Worm (Caenorhabditis elegans) whole organism, L3 larva: ENCODE results near the gene ugt-41.

Experiments used
- R02D3.7 ChIP-seq: fragments of 150-350 bp; optimal IDR thresholded peaks from 2 replicates; lab custom pipeline; 2014; ENCODE audit warnings: missing biosample characterization, missing genetic modification characterization
- ZK546.5 ChIP-seq: sonication (generic microtip); optimal IDR thresholded peaks from 2 replicates; lab custom pipeline; 2017; ENCODE audit warnings: missing biosample characterization, missing genetic modification characterization
- aly-2 ChIP-seq: fragments of 150-350 bp; optimal IDR thresholded peaks from 2 replicates; lab custom pipeline; 2014; ENCODE audit warnings: missing biosample characterization, missing genetic modification characterization
- ama-1 ChIP-seq: fragments of 150-350 bp; optimal IDR thresholded peaks from 2 replicates; lab custom pipeline; 2018
- ceh-16 ChIP-seq: sonication (generic microtip); optimal IDR thresholded peaks from 2 replicates; lab custom pipeline; 2017; ENCODE audit warnings: missing biosample characterization, missing genetic modification characterization
- ceh-28 ChIP-seq: fragments of 150-350 bp; optimal IDR thresholded peaks from 2 replicates; lab custom pipeline; 2014; ENCODE audit warnings: missing biosample characterization, missing genetic modification reagents, missing genetic modification characterization
- ceh-82 ChIP-seq: fragments of 150-350 bp; optimal IDR thresholded peaks from 2 replicates; lab custom pipeline; 2014; ENCODE audit warnings: missing biosample characterization, missing genetic modification characterization
- ceh-9 ChIP-seq: sonication (generic microtip); optimal IDR thresholded peaks from 2 replicates; lab custom pipeline; 2018; ENCODE audit warnings: missing biosample characterization, missing genetic modification characterization
- daf-12 ChIP-seq: fragments of 150-350 bp; optimal IDR thresholded peaks from 2 replicates; lab custom pipeline; 2014; ENCODE audit warnings: missing biosample characterization, missing genetic modification reagents, missing genetic modification characterization
- egl-5 ChIP-seq: fragments of 150-350 bp; optimal IDR thresholded peaks from 2 replicates; lab custom pipeline; 2017; ENCODE audit warnings: missing biosample characterization, missing genetic modification reagents, missing genetic modification characterization, inconsistent platforms
- elt-1 ChIP-seq: fragments of 150-350 bp; optimal IDR thresholded peaks from 2 replicates; lab custom pipeline; 2014; ENCODE audit warnings: missing biosample characterization, missing genetic modification characterization
- elt-2 ChIP-seq: sonication (generic microtip); optimal IDR thresholded peaks from 2 replicates; lab custom pipeline; 2016; ENCODE audit warnings: missing genetic modification reagents, mild to moderate bottlenecking, missing genetic modification characterization, missing compliant biosample characterization
- elt-3 ChIP-seq, 3 experiments: fragments of 150-350 bp in 1 of 3; sonication (generic microtip) in 2 of 3; optimal IDR thresholded peaks; 2 replicates in 2 of 3; 4 replicates in 1 of 3; lab custom pipeline; 2014 to 2017; ENCODE audit warnings: missing biosample characterization in 3 of 3, missing genetic modification characterization in 3 of 3
- eor-1 ChIP-seq, 2 experiments: fragments of 150-350 bp; optimal IDR thresholded peaks; 2 replicates each; lab custom pipeline; 2014 to 2018; ENCODE audit warnings: missing biosample characterization in 2 of 2, missing genetic modification characterization in 2 of 2
- fkh-10 ChIP-seq: sonication (generic microtip); optimal IDR thresholded peaks from 2 replicates; lab custom pipeline; 2017; ENCODE audit warnings: missing biosample characterization, missing genetic modification reagents, missing genetic modification characterization
- fos-1 ChIP-seq: fragments of 150-350 bp; optimal IDR thresholded peaks from 2 replicates; lab custom pipeline; 2014; ENCODE audit warnings: missing biosample characterization, missing genetic modification characterization
- hmg-11 ChIP-seq: sonication (generic microtip); optimal IDR thresholded peaks from 2 replicates; lab custom pipeline; 2016; ENCODE audit warnings: missing genetic modification characterization, missing compliant biosample characterization
- jun-1 ChIP-seq: fragments of 150-350 bp; optimal IDR thresholded peaks from 2 replicates; lab custom pipeline; 2014; ENCODE audit warnings: missing biosample characterization, missing genetic modification reagents, missing genetic modification characterization
- lin-15B ChIP-seq: fragments of 150-350 bp; optimal IDR thresholded peaks from 2 replicates; lab custom pipeline; 2014; ENCODE audit warnings: missing biosample characterization, missing genetic modification characterization
- lin-39 ChIP-seq: fragments of 150-350 bp; optimal IDR thresholded peaks from 2 replicates; lab custom pipeline; 2018; ENCODE audit warnings: missing biosample characterization, missing genetic modification reagents, missing genetic modification characterization
- lsy-12 ChIP-seq: sonication (generic microtip); optimal IDR thresholded peaks from 2 replicates; lab custom pipeline; 2016; ENCODE audit warnings: mild to moderate bottlenecking, missing genetic modification characterization, missing compliant biosample characterization
- mml-1 ChIP-seq: fragments of 150-350 bp; sonication (generic microtip); optimal IDR thresholded peaks from 3 replicates; lab custom pipeline; 2014; ENCODE audit warnings: missing biosample characterization, missing genetic modification characterization
- nfya-1 ChIP-seq: sonication (generic microtip); optimal IDR thresholded peaks from 2 replicates; lab custom pipeline; 2017; ENCODE audit warnings: missing genetic modification characterization, mild to moderate bottlenecking, missing compliant biosample characterization, antibody characterized with exemption, moderate library complexity; ENCODE audit not compliant: insufficient read depth
- nhr-11 ChIP-seq: fragments of 150-350 bp; optimal IDR thresholded peaks from 2 replicates; lab custom pipeline; 2014; ENCODE audit warnings: missing biosample characterization, missing genetic modification characterization
- nhr-237 ChIP-seq: fragments of 150-350 bp; optimal IDR thresholded peaks from 2 replicates; lab custom pipeline; 2014; ENCODE audit warnings: missing biosample characterization, missing genetic modification characterization
- nhr-25 ChIP-seq: sonication (generic microtip); optimal IDR thresholded peaks from 2 replicates; lab custom pipeline; 2017; ENCODE audit warnings: missing biosample characterization, missing genetic modification characterization
- nhr-28 ChIP-seq: fragments of 150-350 bp; optimal IDR thresholded peaks from 2 replicates; lab custom pipeline; 2014; ENCODE audit warnings: missing biosample characterization, missing genetic modification characterization
- nhr-43 ChIP-seq: sonication (generic microtip); optimal IDR thresholded peaks from 2 replicates; lab custom pipeline; 2016; ENCODE audit warnings: mild to moderate bottlenecking, missing genetic modification characterization, missing compliant biosample characterization; ENCODE audit not compliant: poor library complexity, severe bottlenecking
- nhr-67 ChIP-seq: fragments of 150-350 bp; optimal IDR thresholded peaks from 2 replicates; lab custom pipeline; 2014; ENCODE audit warnings: missing biosample characterization, missing genetic modification characterization
- nhr-76 ChIP-seq: fragments of 150-350 bp; sonication (generic microtip); optimal IDR thresholded peaks from 5 replicates; lab custom pipeline; 2014; ENCODE audit warnings: missing biosample characterization, missing genetic modification characterization
- nhr-77 ChIP-seq: fragments of 150-350 bp; optimal IDR thresholded peaks from 2 replicates; lab custom pipeline; 2014; ENCODE audit warnings: missing biosample characterization, missing genetic modification characterization
- pha-4 ChIP-seq: fragments of 150-350 bp; optimal IDR thresholded peaks from 2 replicates; lab custom pipeline; 2014; ENCODE audit warnings: missing biosample characterization, missing genetic modification reagents, missing genetic modification characterization
- sea-2 ChIP-seq: fragments of 150-350 bp; sonication (generic microtip); optimal IDR thresholded peaks from 4 replicates; lab custom pipeline; 2014; ENCODE audit warnings: missing biosample characterization, missing genetic modification reagents, missing genetic modification characterization
- skn-1 ChIP-seq: fragments of 150-350 bp; optimal IDR thresholded peaks from 2 replicates; lab custom pipeline; 2014; ENCODE audit warnings: missing biosample characterization, missing genetic modification characterization
- snpc-4 ChIP-seq: fragments of 150-350 bp; optimal IDR thresholded peaks from 2 replicates; lab custom pipeline; 2014; ENCODE audit warnings: missing biosample characterization, missing genetic modification characterization
- tbx-2 ChIP-seq: sonication (generic microtip); optimal IDR thresholded peaks from 2 replicates; lab custom pipeline; 2016; ENCODE audit warnings: mild to moderate bottlenecking, missing genetic modification characterization, missing compliant biosample characterization
- unc-62 ChIP-seq: fragments of 150-350 bp; sonication (generic microtip); optimal IDR thresholded peaks from 4 replicates; lab custom pipeline; 2014; ENCODE audit warnings: missing biosample characterization, missing genetic modification reagents, missing genetic modification characterization
- zag-1 ChIP-seq: fragments of 150-350 bp; optimal IDR thresholded peaks from 2 replicates; lab custom pipeline; 2014; ENCODE audit warnings: missing biosample characterization, missing genetic modification characterization
- ztf-4 ChIP-seq: fragments of 150-350 bp; optimal IDR thresholded peaks from 2 replicates; lab custom pipeline; 2014; ENCODE audit warnings: missing biosample characterization, missing genetic modification characterization

Gene ugt-41

ce11 chrV:7163477-7164114, at the start of gene ugt-41:
Gene ugt-41 (minus strand): TSS chrV:7163595.
- TF ChIP-seq fos-1 (tag; lab: Kevin White, UChicago): no peak
- TF ChIP-seq elt-2: peak; percentile 15

ce11 chrV:7209001-7209400, 45.6 kb upstream of the ugt-41 start:
- TF ChIP-seq ZK546.5 (tag; lab: Kevin White, UChicago) (no peak), jun-1 (no peak), nhr-76 (no peak), daf-12 (tag; lab: Kevin White, UChicago) (no peak), nhr-28 (no peak), nhr-237 (no peak), skn-1 (tag; lab: Kevin White, UChicago) (no peak), egl-5 (tag; lab: Kevin White, UChicago) (no peak), nhr-43 (tag; lab: Kevin White, UChicago) (no peak), ama-1 (lab: Kevin White, UChicago) (no peak), ceh-28 (tag; lab: Kevin White, UChicago) (no peak), unc-62 (GFP tag; lab: Kevin White, UChicago) (no peak), nhr-77 (tag; lab: Kevin White, UChicago) (no peak), fkh-10 (GFP tag; lab: Kevin White, UChicago) (no peak), nhr-11 (tag; lab: Kevin White, UChicago) (no peak)

DNA sequence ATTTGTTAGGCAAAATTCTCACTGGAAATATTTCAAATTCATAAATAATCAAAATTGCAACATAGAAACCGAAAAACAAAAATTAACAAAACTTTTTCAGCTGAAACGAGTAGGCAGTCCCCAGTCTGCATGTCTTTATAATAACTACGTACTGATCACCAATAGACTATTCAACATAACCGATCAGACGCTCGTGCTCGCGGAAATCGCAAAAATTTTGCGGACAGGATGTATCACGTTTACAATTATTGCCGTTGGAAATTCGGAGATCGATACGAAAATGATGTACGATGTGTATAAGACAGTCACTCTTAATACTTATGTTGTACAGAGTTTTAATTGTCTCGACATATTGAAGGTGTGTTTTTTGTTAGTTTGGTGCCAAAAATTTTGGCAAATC, 38.0 kb upstream of the ugt-41 start:
- TF ChIP-seq ceh-82 (tag; lab: Kevin White, UChicago): no peak
- TF ChIP-seq nfya-1 (tag; lab: Kevin White, UChicago): no peak
- no peak for TF ChIP-seq elt-1 (tag; lab: Kevin White, UChicago)
- TF ChIP-seq nhr-25: no peak
- TF ChIP-seq ceh-9 (tag; lab: Kevin White, UChicago): no peak
- no peak for TF ChIP-seq ZK546.5 (tag; lab: Kevin White, UChicago)
- TF ChIP-seq snpc-4 (tag; lab: Kevin White, UChicago): no peak
- no peak for TF ChIP-seq egl-5 (tag; lab: Kevin White, UChicago)

DNA sequence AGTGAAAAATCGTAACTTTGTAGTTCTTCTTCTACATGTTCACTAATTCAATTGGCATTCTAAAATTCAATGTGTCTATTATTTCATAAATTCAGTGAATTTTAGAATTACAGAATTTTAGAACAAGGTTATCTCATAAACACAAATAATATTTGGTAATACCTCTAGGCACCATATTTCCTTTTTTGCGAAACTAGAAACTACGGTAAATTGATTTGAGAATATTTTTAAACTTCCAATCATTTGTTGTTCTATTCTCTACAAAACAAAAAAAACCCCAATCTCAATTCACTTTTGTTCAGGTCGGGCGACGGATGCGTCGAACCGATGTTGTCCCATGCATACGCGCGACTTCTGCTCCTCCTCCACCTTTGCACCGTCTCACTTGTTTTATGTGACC, 36.5 kb upstream of the ugt-41 start, which contains the start of gene F09G2.1:
F09G2.1 (plus strand) TSS at position 301 of the 400 bp plus-strand sequence.
- TF ChIP-seq egl-5 (tag; lab: Kevin White, UChicago) (no peak), tbx-2 (tag; lab: Kevin White, UChicago) (no peak), lin-15B (tag; lab: Kevin White, UChicago) (no peak), jun-1 (no peak), R02D3.7 (no peak), nhr-237 (no peak), ceh-9 (tag; lab: Kevin White, UChicago) (no peak), hmg-11 (no peak), aly-2 (tag; lab: Kevin White, UChicago) (no peak), ceh-82 (tag; lab: Kevin White, UChicago) (no peak), eor-1 (tag; optimal IDR thresholded peaks at IDR 0.05; lab: Kevin White, UChicago) (no peak), elt-3 (tag; optimal IDR thresholded peaks at IDR 0.05; lab: Kevin White, UChicago) (no peak), ceh-16 (tag; lab: Kevin White, UChicago) (no peak), sea-2 (GFP tag; lab: Kevin White, UChicago) (no peak), lin-39 (no peak), snpc-4 (tag; lab: Kevin White, UChicago) (no peak), pha-4 (tag; lab: Kevin White, UChicago) (no peak), daf-12 (tag; lab: Kevin White, UChicago) (no peak), mml-1 (tag; lab: Kevin White, UChicago) (no peak)

DNA sequence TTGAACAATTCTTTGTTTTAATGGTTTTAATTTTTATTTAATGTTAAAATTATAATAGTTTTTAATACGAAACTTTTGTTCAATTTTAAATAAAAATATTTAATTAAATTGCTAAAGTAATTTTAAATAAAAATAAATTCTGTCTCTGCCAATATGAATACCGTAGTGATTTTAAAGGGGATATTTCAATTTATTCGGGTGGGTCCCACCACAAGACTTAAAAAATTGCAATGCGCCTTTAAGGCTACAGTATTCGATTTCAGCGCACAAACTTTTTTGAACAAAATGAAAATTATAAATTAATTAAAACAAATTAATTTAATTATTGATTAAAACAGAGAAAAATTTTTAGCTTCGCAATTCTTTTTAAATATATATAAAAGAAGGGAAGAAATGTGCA, 35.7 kb upstream of the ugt-41 start:
- no peak for TF ChIP-seq ama-1 (lab: Kevin White, UChicago)
- TF ChIP-seq lsy-12 (tag; lab: Kevin White, UChicago): no peak
- no peak for TF ChIP-seq daf-12 (tag; lab: Kevin White, UChicago)
- no peak for TF ChIP-seq jun-1
- no peak for TF ChIP-seq nhr-67 (tag; lab: Kevin White, UChicago)
- TF ChIP-seq unc-62 (GFP tag; lab: Kevin White, UChicago): no peak
- TF ChIP-seq pha-4 (tag; lab: Kevin White, UChicago): no peak
- TF ChIP-seq ceh-82 (tag; lab: Kevin White, UChicago): no peak
- no peak for TF ChIP-seq ztf-4 (tag; lab: Kevin White, UChicago)
- TF ChIP-seq ZK546.5 (tag; lab: Kevin White, UChicago): no peak
- TF ChIP-seq nhr-11 (tag; lab: Kevin White, UChicago): no peak
- no peak for TF ChIP-seq ceh-28 (tag; lab: Kevin White, UChicago)
- TF ChIP-seq hmg-11: no peak
- TF ChIP-seq nhr-237: no peak
- no peak for TF ChIP-seq nfya-1 (tag; lab: Kevin White, UChicago)
- no peak for TF ChIP-seq nhr-28
- no peak for TF ChIP-seq zag-1
- no peak for TF ChIP-seq sea-2 (GFP tag; lab: Kevin White, UChicago)
- TF ChIP-seq elt-3 (tag; optimal IDR thresholded peaks at IDR 0.05; lab: Kevin White, UChicago): no peak
